Worm (Caenorhabditis elegans): ENCODE results near the gene alh-8.

The alh-8 gene

DNA sequence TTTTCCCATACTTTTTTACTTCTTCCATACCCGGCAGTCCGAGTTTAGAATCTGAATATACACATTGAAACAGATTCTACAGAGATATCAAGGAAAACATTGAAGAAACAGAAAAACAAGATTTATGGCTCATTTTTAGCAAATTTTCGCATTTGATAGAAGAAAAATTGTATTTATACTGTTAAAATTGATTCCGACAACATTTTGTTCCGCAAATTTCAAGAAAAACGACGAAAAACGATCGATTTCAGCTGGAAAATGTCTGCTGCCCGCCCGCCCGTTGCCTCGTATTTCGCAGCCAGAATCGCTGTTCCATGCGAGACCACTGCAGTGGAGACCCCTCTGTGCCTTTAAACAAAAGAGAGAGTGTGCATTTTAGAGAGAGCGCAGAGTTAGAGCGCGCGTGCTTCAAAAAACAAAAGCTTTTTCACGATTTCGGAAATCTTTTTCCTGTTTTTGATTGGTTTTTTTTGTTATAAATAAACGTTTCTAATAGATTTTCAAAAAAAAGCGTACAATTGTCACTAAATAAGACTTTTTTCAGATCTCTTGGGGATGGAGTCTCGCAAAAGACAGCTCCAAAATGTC lies 49.1 kb downstream of the alh-8 start, which contains the start of the genes patr-1 and dna-2 (continued):
- TF ChIP-seq lin-14 (GFP tag; optimal IDR thresholded peaks at IDR 0.05) = peak; percentile 57
- peak; percentile 41 for TF ChIP-seq xbp-1 (tag; optimal IDR thresholded peaks at IDR 0.05)
- TF ChIP-seq skn-1 (tag; optimal IDR thresholded peaks at IDR 0.05) = peak; percentile 79
- no peak for TF ChIP-seq alr-1 (tag; optimal IDR thresholded peaks at IDR 0.05; ENCODE audit: borderline replicate concordance)
- peak; percentile 14 for TF ChIP-seq irx-1 (tag; optimal IDR thresholded peaks at IDR 0.05)
- TF ChIP-seq ces-1 (GFP tag; optimal IDR thresholded peaks at IDR 0.05) = no peak
- TF ChIP-seq ztf-11 (tag; optimal IDR thresholded peaks at IDR 0.05) = no peak
- no peak for TF ChIP-seq nhr-71 (tag; optimal IDR thresholded peaks at IDR 0.05)
- TF ChIP-seq lin-39 (tag; optimal IDR thresholded peaks at IDR 0.05) = no peak
- TF ChIP-seq unc-98 (GFP tag; IDR thresholded peaks at IDR 0.05) = no peak
- peak; percentile 86 to 96 for TF ChIP-seq lin-35 (GFP tag; optimal IDR thresholded peaks at IDR 0.05)
- peak; percentile 80 to 86 for TF ChIP-seq lsy-2 (tag; optimal IDR thresholded peaks at IDR 0.05)
- no peak for TF ChIP-seq ets-5 (GFP tag; IDR thresholded peaks at IDR 0.05)
- no peak for TF ChIP-seq aly-2 (tag; optimal IDR thresholded peaks at IDR 0.05)
- TF ChIP-seq egl-13 (tag; optimal IDR thresholded peaks at IDR 0.05) = peak; percentile 4
- no peak for TF ChIP-seq unc-130 (tag; optimal IDR thresholded peaks at IDR 0.05)
- TF ChIP-seq zip-4 (GFP tag; optimal IDR thresholded peaks at IDR 0.05) = no peak
- TF ChIP-seq aha-1 (tag; optimal IDR thresholded peaks at IDR 0.05) = no peak
- TF ChIP-seq lin-13 (GFP tag; optimal IDR thresholded peaks at IDR 0.05) = peak; percentile 16
- peak; percentile 42 for TF ChIP-seq nhr-20 (tag; optimal IDR thresholded peaks at IDR 0.05)
- TF ChIP-seq nhr-12 (tag; optimal IDR thresholded peaks at IDR 0.05) = no peak
- no peak for TF ChIP-seq ceh-63 (GFP tag; optimal IDR thresholded peaks at IDR 0.05)
- TF ChIP-seq dpl-1 (GFP tag; optimal IDR thresholded peaks at IDR 0.05) = peak; percentile 86 to 91 (median 90)
- TF ChIP-seq C16A3.4 (tag; optimal IDR thresholded peaks at IDR 0.05) = peak; percentile 63
- peak; percentile 14 for TF ChIP-seq nhr-77 (tag; optimal IDR thresholded peaks at IDR 0.05)
- TF ChIP-seq zag-1 (tag; optimal IDR thresholded peaks at IDR 0.05) = no peak
- TF ChIP-seq nhr-28 (tag; optimal IDR thresholded peaks at IDR 0.05) = no peak
- peak in 1 of 6 experiments; percentile 18 for TF ChIP-seq elt-3 (tag; optimal IDR thresholded peaks at IDR 0.05)
- no peak for TF ChIP-seq mab-9 (GFP tag; IDR thresholded peaks at IDR 0.05)
- peak; percentile 16 for TF ChIP-seq snpc-4 (tag; optimal IDR thresholded peaks at IDR 0.05)
- TF ChIP-seq sup-37 (GFP tag; optimal IDR thresholded peaks at IDR 0.05) = no peak
- peak; percentile 52 for TF ChIP-seq nhr-85 (tag)
- TF ChIP-seq unc-30 (tag; optimal IDR thresholded peaks at IDR 0.05) = no peak
- no peak for TF ChIP-seq sox-4 (tag; optimal IDR thresholded peaks at IDR 0.05)
- peak; percentile 69 for TF ChIP-seq mep-1 (tag; optimal IDR thresholded peaks at IDR 0.05)
- TF ChIP-seq unc-86 (tag; optimal IDR thresholded peaks at IDR 0.05) = peak; percentile 33
- no peak for TF ChIP-seq nhr-90 (tag; optimal IDR thresholded peaks at IDR 0.05; ENCODE audit: poor library complexity)
- no peak for TF ChIP-seq hlh-17 (GFP tag; optimal IDR thresholded peaks at IDR 0.05; ENCODE audit: borderline replicate concordance)
- peak; percentile 53 for TF ChIP-seq fos-1 (tag; optimal IDR thresholded peaks at IDR 0.05)
- peak; percentile 13 for TF ChIP-seq dsc-1 (tag; optimal IDR thresholded peaks at IDR 0.05)
- no peak for TF ChIP-seq nhr-76 (tag; optimal IDR thresholded peaks at IDR 0.05)
- TF ChIP-seq tbx-2 (tag; optimal IDR thresholded peaks at IDR 0.05) = peak; percentile 61
- no peak for TF ChIP-seq ztf-4 (tag; optimal IDR thresholded peaks at IDR 0.05)
- TF ChIP-seq isw-1 (GFP tag; IDR thresholded peaks at IDR 0.05) = peak; percentile 67
- no peak for TF ChIP-seq vab-15 (tag; optimal IDR thresholded peaks at IDR 0.05)
- no peak for TF ChIP-seq pag-3 (tag; optimal IDR thresholded peaks at IDR 0.05; ENCODE audit: borderline replicate concordance, insufficient read depth)
- TF ChIP-seq sptf-1 (tag; optimal IDR thresholded peaks at IDR 0.05) = no peak
- no peak for TF ChIP-seq C04F5.9 (tag; optimal IDR thresholded peaks at IDR 0.05)
- TF ChIP-seq pax-3 (tag; optimal IDR thresholded peaks at IDR 0.05) = no peak
- no peak for TF ChIP-seq ceh-8 (GFP tag; optimal IDR thresholded peaks at IDR 0.05)
- TF ChIP-seq egl-27 (tag; optimal IDR thresholded peaks at IDR 0.05) = no peak
- TF ChIP-seq fkh-10 (GFP tag; optimal IDR thresholded peaks at IDR 0.05) = no peak
